Fruit fly (Drosophila melanogaster) whole organism, adult: ENCODE measurements around the gene Gpdh3.

ENCODE experiments used
- CG11617 ChIP-seq: fragments of 200-800 bp; sonication (Bioruptor generic); optimal IDR thresholded peaks from 2 replicates; lab custom pipeline; 2017; ENCODE audit warnings: mild to moderate bottlenecking, missing biosample characterization, missing genetic modification reagents, missing genetic modification characterization
- CG12768 ChIP-seq: fragments of 200-800 bp; sonication (Bioruptor generic); optimal IDR thresholded peaks from 2 replicates; lab custom pipeline; 2017; ENCODE audit warnings: missing biosample characterization, missing genetic modification characterization, mild to moderate bottlenecking, moderate library complexity, missing genetic modification reagents
- CG14711 ChIP-seq: fragments of 200-800 bp; sonication (Bioruptor generic); optimal IDR thresholded peaks from 2 replicates; lab custom pipeline; 2018; ENCODE audit warnings: missing biosample characterization, mild to moderate bottlenecking, missing genetic modification characterization, moderate library complexity
- CG33017 ChIP-seq: fragments of 200-800 bp; sonication (Bioruptor generic); optimal IDR thresholded peaks from 2 replicates; lab custom pipeline; 2018; ENCODE audit warnings: missing biosample characterization, mild to moderate bottlenecking, missing genetic modification characterization, moderate library complexity
- CG5204 ChIP-seq: fragments of 200-800 bp; sonication (Bioruptor generic); optimal IDR thresholded peaks from 2 replicates; lab custom pipeline; 2016; ENCODE audit warnings: missing biosample characterization, missing genetic modification characterization
- CG7045 ChIP-seq: fragments of 200-800 bp; sonication (Bioruptor generic); optimal IDR thresholded peaks from 2 replicates; lab custom pipeline; 2017; ENCODE audit warnings: missing biosample characterization, mild to moderate bottlenecking, missing genetic modification characterization
- CG7101 ChIP-seq: fragments of 200-800 bp; sonication (Bioruptor generic); optimal IDR thresholded peaks from 2 replicates; lab custom pipeline; 2018; ENCODE audit warnings: missing biosample characterization, mild to moderate bottlenecking, missing genetic modification characterization, moderate library complexity
- Clk ChIP-seq: fragments of 200-800 bp; sonication (Bioruptor generic); optimal IDR thresholded peaks from 2 replicates; lab custom pipeline; 2017; ENCODE audit warnings: missing biosample characterization, missing genetic modification characterization
- Crg-1 ChIP-seq: fragments of 200-800 bp; sonication (Bioruptor generic); optimal IDR thresholded peaks from 2 replicates; lab custom pipeline; 2016; ENCODE audit warnings: missing biosample characterization, missing genetic modification characterization
- Mnt ChIP-seq: fragments of 200-800 bp; sonication (Bioruptor generic); optimal IDR thresholded peaks from 2 replicates; lab custom pipeline; 2016; ENCODE audit warnings: missing biosample characterization, mild to moderate bottlenecking, missing genetic modification characterization
- bab1 ChIP-seq: fragments of 200-800 bp; sonication (Bioruptor generic); optimal IDR thresholded peaks from 3 replicates; lab custom pipeline; 2019; ENCODE audit warnings: missing biosample characterization, mild to moderate bottlenecking, missing genetic modification characterization, moderate library complexity
- cic ChIP-seq: fragments of 200-800 bp; sonication (Bioruptor generic); optimal IDR thresholded peaks from 2 replicates; lab custom pipeline; 2017; ENCODE audit warnings: missing biosample characterization, mild to moderate bottlenecking, missing genetic modification characterization, moderate library complexity
- cnc ChIP-seq, 2 experiments: fragments of >200 bp; optimal IDR thresholded peaks; 2 replicates each; lab custom pipeline; 2017
- kay ChIP-seq: fragments of 200-800 bp; sonication (Bioruptor generic); peaks from one replicate; lab custom pipeline; 2016; ENCODE audit warnings: missing biosample characterization, missing genetic modification characterization, borderline replicate concordance
- ovo ChIP-seq: fragments of 200-800 bp; sonication (Bioruptor generic); optimal IDR thresholded peaks from 2 replicates; lab custom pipeline; 2016; ENCODE audit warnings: missing biosample characterization, missing genetic modification characterization
- pad ChIP-seq: fragments of 200-800 bp; sonication (Bioruptor generic); optimal IDR thresholded peaks from 3 replicates; lab custom pipeline; 2017; ENCODE audit warnings: missing biosample characterization, missing genetic modification characterization, mild to moderate bottlenecking, moderate library complexity, missing genetic modification reagents
- tj ChIP-seq: fragments of 200-800 bp; sonication (Bioruptor generic); optimal IDR thresholded peaks from 3 replicates; lab custom pipeline; 2017; ENCODE audit warnings: missing biosample characterization, mild to moderate bottlenecking, missing genetic modification characterization, moderate library complexity
- toe ChIP-seq: fragments of 200-800 bp; sonication (Bioruptor generic); optimal IDR thresholded peaks from 2 replicates; lab custom pipeline; 2016; ENCODE audit warnings: missing biosample characterization, missing genetic modification characterization

Gene Gpdh3

dm6 chr3R:22424602-22425190 lies 42.9 kb downstream of the Gpdh3 start, which contains the start of gene pinta:
Gene pinta, minus strand, starts transcription at chr3R:22424929.
- TF ChIP-seq Mnt (GFP tag; lab: Kevin White, UChicago), result peak; percentile 60
- TF ChIP-seq toe (GFP tag; lab: Kevin White, UChicago), result no peak
- TF ChIP-seq tj (GFP tag; lab: Kevin White, UChicago), result peak; percentile 97
- no peak for TF ChIP-seq CG11617 (GFP tag; lab: Kevin White, UChicago)
- no peak for TF ChIP-seq CG7045 (GFP tag; lab: Kevin White, UChicago)
- TF ChIP-seq CG14711 (tag; lab: Kevin White, UChicago), result no peak
- peak; percentile 67 for TF ChIP-seq cic (GFP tag; lab: Kevin White, UChicago)
- peak; percentile 8 for TF ChIP-seq bab1 (GFP tag; lab: Kevin White, UChicago)
- TF ChIP-seq CG5204, result no peak

dm6 chr3R:22432200-22432804 lies 50.5 kb downstream of the Gpdh3 start:
- TF ChIP-seq CG11617 (GFP tag; lab: Kevin White, UChicago) (no peak), CG12768 (no peak), pad (GFP tag; lab: Kevin White, UChicago) (no peak)

- TF ChIP-seq kay (GFP tag; lab: Kevin White, UChicago) (no peak), Clk (GFP tag; lab: Kevin White, UChicago) (no peak), CG14711 (tag; lab: Kevin White, UChicago) (no peak), Crg-1 (GFP tag; lab: Kevin White, UChicago) (no peak), ovo (no peak), toe (GFP tag; lab: Kevin White, UChicago) (no peak), CG33017 (tag; lab: Kevin White, UChicago) (no peak), CG7101 (tag; lab: Kevin White, UChicago) (no peak), cnc (optimal IDR thresholded peaks at IDR 0.05; lab: Kevin White, UChicago) (no peak), pad (GFP tag; lab: Kevin White, UChicago) (no peak), cic (GFP tag; lab: Kevin White, UChicago) (no peak)
These were observed 54.2 kb downstream of the Gpdh3 start, which contains the start of gene CG13847 for dm6 chr3R:22436050-22436449. Gene CG13847, minus strand, starts transcription at chr3R:22436150.
